Worm (Caenorhabditis elegans) whole organism, late embryonic: ENCODE measurements around the gene C32D5.14.

ENCODE experiments used
- K02D7.2 ChIP-seq: sonication (generic microtip); optimal IDR thresholded peaks from 2 replicates; lab custom pipeline; 2017; ENCODE audit warnings: mild to moderate bottlenecking, missing genetic modification characterization, missing compliant biosample characterization
- K09A11.1 ChIP-seq: sonication (generic microtip); optimal IDR thresholded peaks from 2 replicates; lab custom pipeline; 2017; ENCODE audit warnings: antibody characterized with exemption, mild to moderate bottlenecking, missing genetic modification characterization, missing compliant biosample characterization; ENCODE audit not compliant: insufficient read depth
- T23F11.4 ChIP-seq: fragments of 200-800 bp; sonication (Bioruptor generic); optimal IDR thresholded peaks from 2 replicates; lab custom pipeline; 2018; ENCODE audit warnings: mild to moderate bottlenecking, missing genetic modification characterization, missing compliant biosample characterization
- ahr-1 ChIP-seq: sonication (generic microtip); optimal IDR thresholded peaks from 2 replicates; lab custom pipeline; 2016; ENCODE audit warnings: missing genetic modification characterization, missing compliant biosample characterization
- ceh-18 ChIP-seq: sonication (generic microtip); optimal IDR thresholded peaks from 2 replicates; lab custom pipeline; 2016; ENCODE audit warnings: missing genetic modification characterization, missing compliant biosample characterization
- ceh-19 ChIP-seq: fragments of 200-800 bp; sonication (Bioruptor generic); optimal IDR thresholded peaks from 2 replicates; lab custom pipeline; 2018; ENCODE audit warnings: mild to moderate bottlenecking, missing genetic modification characterization, missing compliant biosample characterization
- ceh-22 ChIP-seq: sonication (generic microtip); optimal IDR thresholded peaks from 2 replicates; lab custom pipeline; 2017; ENCODE audit warnings: missing biosample characterization, missing genetic modification characterization
- ceh-24 ChIP-seq: sonication (generic microtip); optimal IDR thresholded peaks from 2 replicates; lab custom pipeline; 2016; ENCODE audit warnings: mild to moderate bottlenecking, missing genetic modification characterization, missing compliant biosample characterization
- ceh-30 ChIP-seq: fragments of 150-350 bp; optimal IDR thresholded peaks from 2 replicates; lab custom pipeline; 2014; ENCODE audit warnings: missing biosample characterization, missing genetic modification characterization
- ceh-31 ChIP-seq: sonication (generic microtip); optimal IDR thresholded peaks from 2 replicates; lab custom pipeline; 2016; ENCODE audit warnings: missing genetic modification characterization, missing compliant biosample characterization
- ceh-45 ChIP-seq: fragments of 200-800 bp; sonication (Bioruptor generic); IDR thresholded peaks from 2 replicates; pipeline ENCODE4 v1.3.6; 2022; ENCODE audit warnings: missing genetic modification reagents, missing genetic modification characterization, missing compliant biosample characterization
- ceh-6 ChIP-seq: fragments of 200-800 bp; sonication (Bioruptor generic); optimal IDR thresholded peaks from 2 replicates; lab custom pipeline; 2018; ENCODE audit warnings: mild to moderate bottlenecking, missing genetic modification characterization, missing compliant biosample characterization
- ceh-9 ChIP-seq: sonication (generic microtip); optimal IDR thresholded peaks from 2 replicates; lab custom pipeline; 2016; ENCODE audit warnings: mild to moderate bottlenecking, missing genetic modification characterization, inconsistent platforms, missing compliant biosample characterization
- dmd-4 ChIP-seq: sonication (generic microtip); optimal IDR thresholded peaks from 2 replicates; lab custom pipeline; 2016; ENCODE audit warnings: borderline replicate concordance, missing genetic modification characterization, missing compliant biosample characterization
- dve-1 ChIP-seq: sonication (generic microtip); optimal IDR thresholded peaks from 2 replicates; lab custom pipeline; 2017; ENCODE audit warnings: antibody characterized with exemption, mild to moderate bottlenecking, missing genetic modification characterization, missing compliant biosample characterization
- elt-2 ChIP-seq: sonication (generic microtip); optimal IDR thresholded peaks from 2 replicates; lab custom pipeline; 2016; ENCODE audit warnings: missing genetic modification reagents, missing genetic modification characterization, missing compliant biosample characterization
- ets-4 ChIP-seq: sonication (generic microtip); optimal IDR thresholded peaks from 2 replicates; lab custom pipeline; 2016; ENCODE audit warnings: missing genetic modification characterization, missing compliant biosample characterization
- eyg-1 ChIP-seq: sonication (generic microtip); optimal IDR thresholded peaks from 2 replicates; lab custom pipeline; 2016; ENCODE audit warnings: missing genotype, missing genetic modification characterization, missing compliant biosample characterization
- fkh-6 ChIP-seq: sonication (generic microtip); optimal IDR thresholded peaks from 2 replicates; lab custom pipeline; 2016; ENCODE audit warnings: missing genetic modification characterization, missing compliant biosample characterization
- hlh-30 ChIP-seq: sonication (generic microtip); optimal IDR thresholded peaks from 2 replicates; lab custom pipeline; 2017; ENCODE audit warnings: antibody characterized with exemption, missing genetic modification characterization, missing compliant biosample characterization; ENCODE audit not compliant: insufficient read depth
- hlh-6 ChIP-seq: sonication (generic microtip); optimal IDR thresholded peaks from 2 replicates; lab custom pipeline; 2016; ENCODE audit warnings: missing genotype, missing genetic modification characterization, missing compliant biosample characterization
- lim-6 ChIP-seq: sonication (generic microtip); optimal IDR thresholded peaks from 2 replicates; lab custom pipeline; 2016; ENCODE audit warnings: missing genetic modification characterization, missing compliant biosample characterization
- madf-2 ChIP-seq: sonication (generic microtip); optimal IDR thresholded peaks from 2 replicates; lab custom pipeline; 2017; ENCODE audit warnings: missing genetic modification characterization, missing compliant biosample characterization
- nhr-11 ChIP-seq: fragments of 150-350 bp; optimal IDR thresholded peaks from 2 replicates; lab custom pipeline; 2014; ENCODE audit warnings: missing biosample characterization, missing genetic modification characterization
- nhr-232 ChIP-seq: sonication (generic microtip); optimal IDR thresholded peaks from 2 replicates; lab custom pipeline; 2016; ENCODE audit warnings: missing genetic modification characterization, missing compliant biosample characterization
- npax-4 ChIP-seq: sonication (generic microtip); optimal IDR thresholded peaks from 2 replicates; lab custom pipeline; 2016; ENCODE audit warnings: missing genetic modification characterization, missing compliant biosample characterization
- pag-3 ChIP-seq: sonication (generic microtip); optimal IDR thresholded peaks from 2 replicates; lab custom pipeline; 2016; ENCODE audit warnings: missing compliant biosample characterization, missing genetic modification characterization, borderline replicate concordance
- pat-9 ChIP-seq: fragments of 200-800 bp; sonication (Bioruptor generic); optimal IDR thresholded peaks from 2 replicates; lab custom pipeline; 2018; ENCODE audit warnings: mild to moderate bottlenecking, missing genetic modification characterization, moderate library complexity, missing compliant biosample characterization
- pha-4 ChIP-seq: fragments of 150-350 bp; optimal IDR thresholded peaks from 2 replicates; lab custom pipeline; 2018; ENCODE audit warnings: missing biosample characterization, missing genetic modification reagents, missing genetic modification characterization
- pqm-1 ChIP-seq: sonication (generic microtip); optimal IDR thresholded peaks from 2 replicates; lab custom pipeline; 2016; ENCODE audit warnings: missing genetic modification characterization, missing compliant biosample characterization
- rnt-1 ChIP-seq: sonication (generic microtip); optimal IDR thresholded peaks from 2 replicates; lab custom pipeline; 2016; ENCODE audit warnings: missing genetic modification characterization, missing compliant biosample characterization
- sdc-2 ChIP-seq: sonication (generic microtip); optimal IDR thresholded peaks from 2 replicates; lab custom pipeline; 2016; ENCODE audit warnings: missing genotype, missing genetic modification characterization, missing compliant biosample characterization
- syd-9 ChIP-seq: sonication (generic microtip); optimal IDR thresholded peaks from 2 replicates; lab custom pipeline; 2016; ENCODE audit warnings: mild to moderate bottlenecking, missing genetic modification characterization, moderate library complexity, missing compliant biosample characterization
- tbx-2 ChIP-seq: sonication (generic microtip); optimal IDR thresholded peaks from 2 replicates; lab custom pipeline; 2016; ENCODE audit warnings: missing genetic modification characterization, missing compliant biosample characterization
- unc-3 ChIP-seq, 2 experiments: fragments of 200-800 bp in 1 of 2; sonication (Bioruptor generic) in 1 of 2; sonication (generic microtip) in 1 of 2; conservative IDR thresholded peaks in 1 of 2; optimal IDR thresholded peaks in 1 of 2; 2 replicates each; pipeline versions ENCODE4 v1.3.6 to Lab custom; 2016 to 2022; ENCODE audit warnings: missing compliant biosample characterization in 2 of 2, missing genetic modification characterization in 2 of 2, missing genetic modification reagents in 1 of 2
- unc-55 ChIP-seq: sonication (generic microtip); optimal IDR thresholded peaks from 2 replicates; lab custom pipeline; 2017; ENCODE audit warnings: missing biosample characterization, missing genetic modification reagents, missing genetic modification characterization
- unc-86 ChIP-seq: sonication (generic microtip); optimal IDR thresholded peaks from 2 replicates; lab custom pipeline; 2016; ENCODE audit warnings: missing genetic modification characterization, missing compliant biosample characterization
- zip-5 ChIP-seq: sonication (generic microtip); optimal IDR thresholded peaks from 2 replicates; lab custom pipeline; 2016; ENCODE audit warnings: missing genetic modification characterization, missing compliant biosample characterization
- ztf-16 ChIP-seq: sonication (generic microtip); optimal IDR thresholded peaks from 2 replicates; lab custom pipeline; 2017; ENCODE audit warnings: missing genetic modification characterization, missing compliant biosample characterization

C32D5.14 gene

ce11 chrII:6292527-6292926, 42.8 kb upstream of the C32D5.14 start, which contains the start of gene nyn-3:
Gene nyn-3 (minus strand): TSS chrII:6292627.
- TF ChIP-seq zip-5 (no peak), unc-86 (tag; lab: Kevin White, UChicago) (no peak), nhr-232 (tag; lab: Kevin White, UChicago) (no peak), pha-4 (tag; lab: Kevin White, UChicago) (no peak), K09A11.1 (no peak), hlh-30 (tag; lab: Kevin White, UChicago) (no peak), unc-55 (GFP tag; lab: Kevin White, UChicago) (no peak), hlh-6 (no peak), pag-3 (tag; lab: Kevin White, UChicago) (no peak), npax-4 (no peak), ceh-24 (no peak), pqm-1 (tag; lab: Kevin White, UChicago) (no peak), elt-2 (tag; lab: Kevin White, UChicago) (no peak), tbx-2 (tag; lab: Kevin White, UChicago) (no peak), syd-9 (tag; lab: Kevin White, UChicago) (no peak), ceh-45 (no peak), ceh-9 (tag; lab: Kevin White, UChicago) (no peak), ceh-30 (no peak), dve-1 (tag; lab: Kevin White, UChicago) (no peak), T23F11.4 (GFP tag; lab: Kevin White, UChicago) (no peak)
- TF ChIP-seq, all 69 proteins: peak for 0

ce11 chrII:6294261-6294660, 41.0 kb upstream of the C32D5.14 start, which contains the start of gene mps-1:
Gene mps-1 (minus strand): TSS chrII:6294361.
- no peak for TF ChIP-seq madf-2 (tag; lab: Kevin White, UChicago)
- no peak for TF ChIP-seq ceh-19 (GFP tag; lab: Kevin White, UChicago)
- no peak for TF ChIP-seq dmd-4 (tag; lab: Kevin White, UChicago)
- no peak for TF ChIP-seq ztf-16 (tag; lab: Kevin White, UChicago)

ce11 chrII:6303209-6303740, 32.0 kb upstream of the C32D5.14 start, which contains the start of gene C29F5.1:
Gene C29F5.1 (plus strand): TSS chrII:6303525.
- TF ChIP-seq zip-5 (no peak), K02D7.2 (tag; lab: Kevin White, UChicago) (no peak), fkh-6 (no peak), lim-6 (no peak), ceh-31 (no peak), pha-4 (tag; lab: Kevin White, UChicago) (no peak), nhr-11 (tag; lab: Kevin White, UChicago) (no peak), unc-55 (GFP tag; lab: Kevin White, UChicago) (peak; percentile 9), ceh-24 (no peak), unc-3 (GFP tag; conservative IDR thresholded peaks at IDR 0.05; lab: Robert Waterston, UW) (no peak), unc-3 (tag; optimal IDR thresholded peaks at IDR 0.05; lab: Kevin White, UChicago) (no peak), sdc-2 (no peak), eyg-1 (tag; lab: Kevin White, UChicago) (no peak), dve-1 (tag; lab: Kevin White, UChicago) (no peak), ahr-1 (no peak), pat-9 (tag; lab: Kevin White, UChicago) (no peak), pag-3 (tag; lab: Kevin White, UChicago) (no peak), rnt-1 (peak; percentile 29), ceh-22 (no peak), ceh-18 (tag; lab: Kevin White, UChicago) (peak; percentile 69), ceh-6 (GFP tag; lab: Kevin White, UChicago) (no peak), ets-4 (tag; lab: Kevin White, UChicago) (no peak)
- TF ChIP-seq, all 69 proteins: peak for 3
